Worm (Caenorhabditis elegans): ENCODE results near the gene epg-7.

DNA sequence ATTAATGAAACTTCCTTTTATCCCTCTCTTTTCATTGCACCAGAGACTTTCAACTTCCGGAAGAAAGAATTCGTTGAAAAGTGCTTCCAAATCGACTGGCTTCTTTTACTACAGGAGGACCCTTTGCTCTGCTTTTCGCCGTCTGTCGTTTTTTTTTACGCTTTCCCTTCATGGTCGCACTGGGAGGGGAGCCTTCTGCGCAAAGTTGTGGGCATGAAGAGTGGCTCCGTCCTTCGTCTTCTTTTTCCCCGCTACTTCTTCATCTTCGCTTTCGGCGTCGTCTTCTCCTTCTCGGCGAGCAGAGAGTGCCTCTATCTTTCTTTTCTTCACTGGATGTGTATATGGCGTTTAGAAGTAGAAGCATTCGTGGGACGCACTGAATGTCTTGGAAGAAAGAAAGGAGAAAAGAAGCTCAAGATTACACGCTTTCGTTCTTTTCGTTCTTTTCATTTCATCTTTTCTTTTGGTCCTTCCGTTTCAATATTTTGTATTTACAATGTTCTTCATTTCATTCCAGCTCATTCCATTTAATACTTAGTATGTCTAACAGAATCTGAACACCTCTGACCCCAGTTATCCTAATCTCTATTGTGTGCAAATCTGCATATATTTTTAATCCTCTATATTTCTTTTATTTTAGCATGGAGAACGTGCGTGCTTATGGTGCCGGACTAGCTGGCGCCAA, 7.4 kb upstream of the epg-7 start, which contains the start of gene sng-1:
- TF ChIP-seq ets-5 (GFP tag; IDR thresholded peaks at IDR 0.05) (no peak), ces-1 (GFP tag; optimal IDR thresholded peaks at IDR 0.05) (no peak), egl-27 (tag; optimal IDR thresholded peaks at IDR 0.05) (no peak), blmp-1 (tag; optimal IDR thresholded peaks at IDR 0.05) (no peak), lin-39 (tag; optimal IDR thresholded peaks at IDR 0.05) (no peak), unc-86 (tag; optimal IDR thresholded peaks at IDR 0.05) (peak; percentile 12), ceh-63 (GFP tag; optimal IDR thresholded peaks at IDR 0.05) (no peak), hpl-2 (GFP tag; optimal IDR thresholded peaks at IDR 0.05) (no peak), skn-1 (tag; optimal IDR thresholded peaks at IDR 0.05) (no peak), tlp-1 (tag; optimal IDR thresholded peaks at IDR 0.05) (no peak), mdl-1 (tag; optimal IDR thresholded peaks at IDR 0.05) (no peak)
